Fruit fly (Drosophila melanogaster) whole organism, embryonic: Measurements from ENCODE around the gene CG18131.
A peak's percentile ranks its signal among the peaks of the same experiment; 100 is the strongest.

Experiments
- Atf3 ChIP-seq: fragments of 200-800 bp; sonication (Bioruptor generic); optimal IDR thresholded peaks from 3 replicates; lab custom pipeline; 2016; ENCODE audit warnings: missing biosample characterization, missing genetic modification characterization
- Bdp1 ChIP-seq: fragments of 200-800 bp; sonication (Bioruptor generic); optimal IDR thresholded peaks from 3 replicates; lab custom pipeline; 2016; ENCODE audit warnings: missing biosample characterization, missing genetic modification characterization
- Blimp-1 ChIP-seq: fragments of 200-800 bp; sonication (Bioruptor generic); optimal IDR thresholded peaks from 3 replicates; lab custom pipeline; 2018; ENCODE audit warnings: missing biosample characterization, missing genetic modification characterization, mild to moderate bottlenecking, moderate library complexity, missing genetic modification reagents
- CG10431 ChIP-seq: fragments of 200-800 bp; sonication (Bioruptor generic); optimal IDR thresholded peaks from 3 replicates; lab custom pipeline; 2018; ENCODE audit warnings: missing biosample characterization, mild to moderate bottlenecking, missing genetic modification characterization
- CG12236 ChIP-seq: fragments of 200-800 bp; sonication (Bioruptor generic); optimal IDR thresholded peaks from 2 replicates; lab custom pipeline; 2016; ENCODE audit warnings: missing biosample characterization, missing genetic modification characterization
- CG13624 ChIP-seq: fragments of 200-800 bp; sonication (Bioruptor generic); optimal IDR thresholded peaks from 2 replicates; lab custom pipeline; 2016; ENCODE audit warnings: missing biosample characterization, missing genetic modification characterization
- CG14667 ChIP-seq: fragments of 200-800 bp; sonication (Bioruptor generic); IDR thresholded peaks from 2 replicates; pipeline ENCODE4 v1.3.6; 2022; ENCODE audit warnings: missing biosample characterization, missing genetic modification characterization
- CG16779 ChIP-seq: fragments of 200-800 bp; sonication (Bioruptor generic); IDR thresholded peaks from 2 replicates; pipeline ENCODE4 v1.3.6; 2022; ENCODE audit warnings: missing biosample characterization, missing genetic modification characterization
- CG17912 ChIP-seq: fragments of 200-800 bp; sonication (Bioruptor generic); optimal IDR thresholded peaks from 2 replicates; lab custom pipeline; 2018; ENCODE audit warnings: missing biosample characterization, mild to moderate bottlenecking, missing genetic modification characterization
- CG1832 ChIP-seq: fragments of 200-800 bp; sonication (Bioruptor generic); optimal IDR thresholded peaks from 2 replicates; lab custom pipeline; 2017; ENCODE audit warnings: missing biosample characterization, mild to moderate bottlenecking, missing genetic modification characterization, inconsistent platforms
- CG32772 ChIP-seq: fragments of 200-800 bp; sonication (Bioruptor generic); IDR thresholded peaks from 2 replicates; pipeline ENCODE4 v1.3.6; 2022; ENCODE audit warnings: missing biosample characterization, missing genetic modification characterization
- CG3407 ChIP-seq: fragments of 200-800 bp; sonication (Bioruptor generic); optimal IDR thresholded peaks from 2 replicates; lab custom pipeline; 2018; ENCODE audit warnings: missing biosample characterization, mild to moderate bottlenecking, missing genetic modification characterization
- CG34224 ChIP-seq: fragments of 200-800 bp; sonication (Bioruptor generic); IDR thresholded peaks from 3 replicates; pipeline ENCODE4 v1.3.6; 2022; ENCODE audit warnings: missing biosample characterization, missing genetic modification characterization; ENCODE audit not compliant: partially characterized antibody
- CG4328 ChIP-seq: fragments of 200-800 bp; sonication (Bioruptor generic); optimal IDR thresholded peaks from 3 replicates; lab custom pipeline; 2017; ENCODE audit warnings: missing biosample characterization, missing genetic modification reagents, missing genetic modification characterization
- CG4404 ChIP-seq: fragments of 200-800 bp; sonication (Bioruptor generic); IDR thresholded peaks from 2 replicates; pipeline ENCODE4 v1.3.6; 2022; ENCODE audit warnings: missing biosample characterization, missing genetic modification characterization
- CG4730 ChIP-seq: fragments of 200-800 bp; sonication (Bioruptor generic); IDR thresholded peaks from 2 replicates; pipeline ENCODE4 v1.3.6; 2022; ENCODE audit warnings: missing biosample characterization, missing genetic modification characterization
- CG4820 ChIP-seq: fragments of 200-800 bp; sonication (Bioruptor generic); optimal IDR thresholded peaks from 3 replicates; lab custom pipeline; 2016; ENCODE audit warnings: missing biosample characterization, missing genetic modification characterization
- CG9609 ChIP-seq: fragments of 200-800 bp; sonication (Bioruptor generic); optimal IDR thresholded peaks from 3 replicates; lab custom pipeline; 2016; ENCODE audit warnings: missing biosample characterization, missing genetic modification characterization
- CG9932 ChIP-seq: fragments of 200-800 bp; sonication (Bioruptor generic); IDR thresholded peaks from 2 replicates; pipeline ENCODE4 v1.3.6; 2022; ENCODE audit warnings: missing biosample characterization, missing genetic modification characterization
- Dfd ChIP-seq, 2 experiments: fragments of >200 bp; optimal IDR thresholded peaks; 2 replicates each; lab custom pipeline; 2017; ENCODE audit warnings: missing biosample characterization in 2 of 2, missing genetic modification characterization in 2 of 2
- E2f1 ChIP-seq: fragments of 200-800 bp; sonication (Bioruptor generic); IDR thresholded peaks from 2 replicates; pipeline ENCODE4 v1.3.6; 2022; ENCODE audit warnings: missing biosample characterization, missing genetic modification characterization
- Elba2 ChIP-seq: fragments of 200-800 bp; sonication (Bioruptor generic); optimal IDR thresholded peaks from 3 replicates; lab custom pipeline; 2016; ENCODE audit warnings: missing biosample characterization, missing genetic modification characterization
- Hmr ChIP-seq: fragments of 200-800 bp; sonication (Bioruptor generic); optimal IDR thresholded peaks from 3 replicates; lab custom pipeline; 2017; ENCODE audit warnings: mild to moderate bottlenecking, missing biosample characterization, missing genetic modification reagents, missing genetic modification characterization
- Hmx ChIP-seq: fragments of 200-800 bp; sonication (Bioruptor generic); optimal IDR thresholded peaks from 2 replicates; lab custom pipeline; 2016; ENCODE audit warnings: missing biosample characterization, missing genetic modification characterization
- Lhr ChIP-seq: fragments of 200-800 bp; sonication (Bioruptor generic); optimal IDR thresholded peaks from 3 replicates; lab custom pipeline; 2017; ENCODE audit warnings: mild to moderate bottlenecking, missing biosample characterization, missing genetic modification reagents, missing genetic modification characterization
- Lim3 ChIP-seq: fragments of 200-800 bp; sonication (Bioruptor generic); IDR thresholded peaks from 2 replicates; pipeline ENCODE4 v1.3.6; 2022; ENCODE audit warnings: missing biosample characterization, missing genetic modification characterization
- Mes4 ChIP-seq: fragments of 200-800 bp; sonication (Bioruptor generic); optimal IDR thresholded peaks from 2 replicates; lab custom pipeline; 2016; ENCODE audit warnings: missing biosample characterization, missing genetic modification characterization
- NfI ChIP-seq: fragments of 200-800 bp; sonication (Bioruptor generic); optimal IDR thresholded peaks from 3 replicates; lab custom pipeline; 2018; ENCODE audit warnings: missing biosample characterization, mild to moderate bottlenecking, missing genetic modification characterization, moderate library complexity
- Ptx1 ChIP-seq: fragments of 200-800 bp; sonication (Bioruptor generic); IDR thresholded peaks from 2 replicates; pipeline ENCODE4 v1.3.6; 2022; ENCODE audit warnings: missing biosample characterization, missing genetic modification characterization
- Sin3A ChIP-seq: fragments of >200 bp; optimal IDR thresholded peaks from 2 replicates; lab custom pipeline; 2018
- Sox100B ChIP-seq: fragments of 200-800 bp; sonication (Bioruptor generic); optimal IDR thresholded peaks from 3 replicates; lab custom pipeline; 2018; ENCODE audit warnings: missing biosample characterization, mild to moderate bottlenecking, missing genetic modification characterization
- Spps ChIP-seq: fragments of 200-800 bp; sonication (Bioruptor generic); optimal IDR thresholded peaks from 2 replicates; lab custom pipeline; 2018; ENCODE audit warnings: missing biosample characterization, mild to moderate bottlenecking, missing genetic modification characterization
- Sry-β ChIP-seq: fragments of 200-800 bp; sonication (Bioruptor generic); optimal IDR thresholded peaks from 2 replicates; lab custom pipeline; 2018; ENCODE audit warnings: missing biosample characterization, mild to moderate bottlenecking, missing genetic modification characterization, moderate library complexity
- ac ChIP-seq: fragments of 200-800 bp; sonication (Bioruptor generic); optimal IDR thresholded peaks from 3 replicates; lab custom pipeline; 2017; ENCODE audit warnings: missing biosample characterization, mild to moderate bottlenecking, missing genetic modification characterization
- al ChIP-seq: fragments of 200-800 bp; sonication (Bioruptor generic); IDR thresholded peaks from 2 replicates; pipeline ENCODE4 v1.3.6; 2022; ENCODE audit warnings: missing biosample characterization, missing genetic modification characterization
- bbx ChIP-seq: fragments of 200-800 bp; sonication (Bioruptor generic); IDR thresholded peaks from 2 replicates; pipeline ENCODE4 v1.3.6; 2022; ENCODE audit warnings: missing biosample characterization, missing genetic modification characterization; ENCODE audit not compliant: partially characterized antibody
- br ChIP-seq: fragments of >200 bp; optimal IDR thresholded peaks from 2 replicates; lab custom pipeline; 2017
- cg ChIP-seq: fragments of 200-800 bp; sonication (Bioruptor generic); optimal IDR thresholded peaks from 3 replicates; lab custom pipeline; 2019; ENCODE audit warnings: missing biosample characterization, mild to moderate bottlenecking, missing genetic modification characterization, moderate library complexity
- crc ChIP-seq: fragments of 200-800 bp; sonication (Bioruptor generic); optimal IDR thresholded peaks from 2 replicates; lab custom pipeline; 2016; ENCODE audit warnings: missing biosample characterization, missing genetic modification characterization
- esg ChIP-seq: fragments of 200-800 bp; sonication (Bioruptor generic); conservative IDR thresholded peaks from 2 replicates; pipeline ENCODE4 v1.3.6; 2022; ENCODE audit warnings: missing biosample characterization, missing genetic modification characterization
- fd96Cb ChIP-seq: fragments of 200-800 bp; sonication (Bioruptor generic); optimal IDR thresholded peaks from 2 replicates; lab custom pipeline; 2018; ENCODE audit warnings: missing biosample characterization, mild to moderate bottlenecking, missing genetic modification characterization, moderate library complexity
- fu2 ChIP-seq: fragments of 200-800 bp; sonication (Bioruptor generic); optimal IDR thresholded peaks from 2 replicates; lab custom pipeline; 2016; ENCODE audit warnings: missing biosample characterization, missing genetic modification characterization
- grau ChIP-seq: fragments of 200-800 bp; optimal IDR thresholded peaks from 3 replicates; lab custom pipeline; 2019; ENCODE audit warnings: missing biosample characterization, mild to moderate bottlenecking, missing genetic modification characterization, moderate library complexity
- grn ChIP-seq: fragments of 200-800 bp; sonication (Bioruptor generic); optimal IDR thresholded peaks from 3 replicates; lab custom pipeline; 2017; ENCODE audit warnings: missing biosample characterization, missing genetic modification characterization
- kay ChIP-seq: fragments of 200-800 bp; sonication (Bioruptor generic); optimal IDR thresholded peaks from 2 replicates; lab custom pipeline; 2016; ENCODE audit warnings: missing biosample characterization, missing genetic modification characterization
- lilli ChIP-seq: fragments of 200-800 bp; sonication (Bioruptor generic); optimal IDR thresholded peaks from 3 replicates; lab custom pipeline; 2016; ENCODE audit warnings: missing biosample characterization, missing genetic modification characterization
- mirr ChIP-seq: fragments of 200-800 bp; sonication (Bioruptor generic); optimal IDR thresholded peaks from 3 replicates; lab custom pipeline; 2018; ENCODE audit warnings: missing biosample characterization, mild to moderate bottlenecking, missing genetic modification characterization
- phol ChIP-seq: fragments of 200-800 bp; sonication (Bioruptor generic); optimal IDR thresholded peaks from 3 replicates; lab custom pipeline; 2018; ENCODE audit warnings: missing biosample characterization, mild to moderate bottlenecking, missing genetic modification characterization, moderate library complexity
- pros ChIP-seq: fragments of 200-800 bp; sonication (Bioruptor generic); optimal IDR thresholded peaks from 3 replicates; lab custom pipeline; 2019; ENCODE audit warnings: missing biosample characterization, mild to moderate bottlenecking, missing genetic modification characterization, moderate library complexity
- sens ChIP-seq: fragments of 200-800 bp; sonication (Bioruptor generic); peaks from one replicate; lab custom pipeline; 2016; ENCODE audit warnings: missing biosample characterization, missing genetic modification characterization
- sima ChIP-seq: fragments of 200-800 bp; sonication (Bioruptor generic); optimal IDR thresholded peaks from 2 replicates; lab custom pipeline; 2016; ENCODE audit warnings: missing biosample characterization, missing genetic modification characterization
- tll ChIP-seq, 2 experiments: fragments of 200-800 bp in 1 of 2; fragments of >200 bp in 1 of 2; sonication (Bioruptor generic) in 1 of 2; optimal IDR thresholded peaks; 2 replicates each; lab custom pipeline; 2017 to 2019; ENCODE audit warnings: missing biosample characterization in 2 of 2, missing genetic modification characterization in 2 of 2, mild to moderate bottlenecking in 1 of 2, moderate library complexity in 1 of 2
- wor ChIP-seq: fragments of 200-800 bp; sonication (Bioruptor generic); IDR thresholded peaks from 2 replicates; pipeline ENCODE4 v1.3.6; 2022; ENCODE audit warnings: missing biosample characterization, missing genetic modification characterization

Gene CG18131

dm6 chr2L:1456305-1456704, 44.1 kb downstream of the CG18131 start (continued):
- TF ChIP-seq Lhr (GFP tag; lab: Kevin White, UChicago) = no peak
- peak; percentile 40; the same call in 1 of the 2 replicates for TF ChIP-seq Ptx1 (GFP tag; lab: Robert Waterston, UW)
- no peak for TF ChIP-seq CG14667 (GFP tag; lab: Robert Waterston, UW)
- TF ChIP-seq crc (GFP tag; lab: Kevin White, UChicago) = no peak
- TF ChIP-seq CG17912 (GFP tag; lab: Kevin White, UChicago) = no peak
- no peak for TF ChIP-seq cg
- peak; percentile 78 for TF ChIP-seq CG4404 (GFP tag; lab: Robert Waterston, UW)
- no peak for TF ChIP-seq E2f1 (GFP tag; lab: Robert Waterston, UW)
- TF ChIP-seq fu2 (GFP tag; lab: Kevin White, UChicago) = no peak
- no peak for TF ChIP-seq bbx (GFP tag; lab: Robert Waterston, UW)
- peak; percentile 87 for TF ChIP-seq sens (GFP tag; lab: Kevin White, UChicago)
- peak; percentile 50 for TF ChIP-seq CG4820 (GFP tag; lab: Kevin White, UChicago)
- TF ChIP-seq CG9932 (GFP tag; lab: Robert Waterston, UW) = no peak
- TF ChIP-seq Sin3A = no peak
- no peak for TF ChIP-seq kay
- TF ChIP-seq sima (GFP tag; lab: Kevin White, UChicago) = no peak
- no peak for TF ChIP-seq CG12236
- no peak for TF ChIP-seq CG9609 (GFP tag; lab: Kevin White, UChicago)
- TF ChIP-seq CG3407 (GFP tag; lab: Kevin White, UChicago) = no peak
- no peak for TF ChIP-seq Bdp1 (GFP tag; lab: Kevin White, UChicago)
- TF ChIP-seq ac (GFP tag; lab: Kevin White, UChicago) = peak; percentile 20
- no peak for TF ChIP-seq Atf3 (GFP tag; lab: Kevin White, UChicago)
- peak; percentile 55 for TF ChIP-seq grau
- peak; percentile 78 for TF ChIP-seq phol
- no peak for TF ChIP-seq Hmr
- TF ChIP-seq CG32772 (GFP tag; lab: Robert Waterston, UW) = peak; percentile 61
- TF ChIP-seq pros (GFP tag; lab: Kevin White, UChicago) = no peak
- TF ChIP-seq CG16779 (GFP tag; lab: Robert Waterston, UW) = no peak
- peak; percentile 14; the same call in 1 of the 2 replicates for TF ChIP-seq wor (GFP tag; lab: Robert Waterston, UW)
- TF ChIP-seq grn = no peak
- peak; percentile 20; the same call in 1 of the 2 replicates for TF ChIP-seq esg (GFP tag; lab: Robert Waterston, UW)
- no peak for TF ChIP-seq CG4328 (GFP tag; lab: Kevin White, UChicago)
- no peak for TF ChIP-seq Mes4 (GFP tag; lab: Kevin White, UChicago)
- no peak for TF ChIP-seq mirr (GFP tag; lab: Kevin White, UChicago)
- no peak for TF ChIP-seq CG13624
- no peak for TF ChIP-seq Hmx
- TF ChIP-seq fd96Cb (tag; lab: Kevin White, UChicago) = peak; percentile 80
- no peak for TF ChIP-seq br (lab: Kevin White, UChicago)
- peak; percentile 25 for TF ChIP-seq Sox100B (GFP tag; lab: Kevin White, UChicago)
- TF ChIP-seq CG34224 = no peak
- no peak for TF ChIP-seq Lim3 (GFP tag; lab: Robert Waterston, UW)
- TF ChIP-seq al (GFP tag; lab: Robert Waterston, UW) = no peak
- no peak for TF ChIP-seq CG4730
- TF ChIP-seq Elba2 = no peak
- TF ChIP-seq CG10431 (GFP tag; lab: Kevin White, UChicago) = no peak
- TF ChIP-seq CG1832 (GFP tag; lab: Kevin White, UChicago) = no peak
- TF ChIP-seq Blimp-1 = peak; percentile 82
- TF ChIP-seq NfI (GFP tag; lab: Kevin White, UChicago) = no peak
- peak; percentile 15 for TF ChIP-seq lilli (GFP tag; lab: Kevin White, UChicago)
- peak; percentile 82 for TF ChIP-seq Spps (tag; lab: Kevin White, UChicago)
- no peak for TF ChIP-seq Sry-β
- no peak for TF ChIP-seq Dfd (GFP tag; optimal IDR thresholded peaks at IDR 0.05; lab: Kevin White, UChicago)
- TF ChIP-seq tll (GFP tag; optimal IDR thresholded peaks at IDR 0.05; lab: Kevin White, UChicago) = no peak
